Worm (Caenorhabditis elegans): ENCODE measurements around the gene ZK1320.2.

ce11 chrII:9690067-9690632 is 31.3 kb upstream of the ZK1320.2 start:
- no peak for TF ChIP-seq lin-11 (tag; optimal IDR thresholded peaks at IDR 0.05)
- TF ChIP-seq unc-3 (GFP tag; conservative IDR thresholded peaks at IDR 0.05), result no peak
- no peak for TF ChIP-seq unc-3 (tag; optimal IDR thresholded peaks at IDR 0.05)
- TF ChIP-seq ceh-19 (GFP tag; optimal IDR thresholded peaks at IDR 0.05), result no peak
- TF ChIP-seq ceh-34 (tag; optimal IDR thresholded peaks at IDR 0.05), result no peak
- no peak for TF ChIP-seq pha-4 (tag; optimal IDR thresholded peaks at IDR 0.05)
